Fruit fly (Drosophila melanogaster) ovary, adult (tissue): ENCODE results near the gene Cpr65Az.
"Not testable (repeated sequence)": the region's sequence is repeated elsewhere in the genome, so short reads cannot be mapped to it uniquely, and the experiment has no call there.

Source experiments
- CG17801 ChIP-seq: fragments of 200-800 bp; optimal IDR thresholded peaks from 2 replicates; lab custom pipeline; 2019; ENCODE audit warnings: missing biosample characterization, mild to moderate bottlenecking, missing genetic modification characterization, moderate library complexity; ENCODE audit not compliant: partially characterized antibody

The Cpr65Az gene

dm6 chr3L:6140771-6141472, 19.7 kb upstream of the Cpr65Az start:
- TF ChIP-seq CG17801, result no peak

DNA sequence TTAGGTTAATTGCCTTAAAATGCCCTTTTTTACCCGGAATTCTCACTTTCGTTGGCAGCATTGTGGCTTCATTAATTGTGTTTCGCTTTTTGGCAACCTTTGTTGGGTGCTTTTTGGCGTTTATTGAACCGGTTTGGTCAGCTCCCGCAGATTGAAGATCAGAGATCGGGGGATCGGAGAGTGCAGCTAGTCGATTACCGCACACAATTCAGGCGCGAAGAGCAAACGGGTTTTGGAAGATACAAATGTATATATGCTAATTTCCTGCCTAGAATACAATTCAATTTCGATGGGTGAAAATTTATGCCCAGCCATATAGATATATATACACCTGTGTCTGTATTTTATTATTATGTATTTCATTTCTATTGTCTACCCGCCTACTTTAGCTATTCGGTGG, 19.1 kb upstream of the Cpr65Az start:
- no peak for TF ChIP-seq CG17801

- no peak for TF ChIP-seq CG17801
Measured at dm6 chr3L:6142313-6142712, 18.3 kb upstream of the Cpr65Az start, which contains the start of gene Cpr65Aw. Cpr65Aw (minus strand) TSS chr3L:6142413.

dm6 chr3L:6143188-6143755, 17.3 kb upstream of the Cpr65Az start, which contains the start of gene Lcp65Ad:
Lcp65Ad (plus strand) TSS chr3L:6143395.
- TF ChIP-seq CG17801, result no peak

DNA sequence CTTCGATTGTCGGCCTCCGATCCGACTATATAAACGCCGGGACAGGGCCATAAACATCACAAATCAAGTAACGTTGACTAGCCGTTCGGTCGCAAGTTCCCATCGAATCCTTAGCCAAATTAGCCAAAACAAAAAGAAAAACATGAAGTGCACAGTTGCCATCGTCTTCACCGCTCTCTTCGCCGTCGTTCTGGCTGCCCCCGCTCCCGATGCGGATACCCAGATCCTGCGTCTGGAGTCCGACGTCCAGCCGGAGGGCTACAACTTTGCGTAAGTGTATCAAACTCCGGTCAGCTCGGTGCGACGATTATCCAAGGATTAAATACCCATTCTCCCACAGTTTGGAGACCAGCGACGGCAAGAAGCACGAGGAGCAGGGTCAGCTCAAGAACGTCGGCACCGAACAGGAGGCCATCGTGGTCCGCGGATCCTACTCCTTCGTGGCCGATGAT, 15.8 kb upstream of the Cpr65Az start, which contains the start of gene Lcp65Ac:
Gene Lcp65Ac (plus strand): TSS at position 51 of the 452 bp plus-strand sequence.
- no peak for TF ChIP-seq CG17801

- not testable (repeated sequence) for TF ChIP-seq CG17801
Measured at dm6 chr3L:6146374-6146773, 14.2 kb upstream of the Cpr65Az start, which contains the start of gene Lcp65Ab2. Lcp65Ab2 (plus strand) TSS chr3L:6146674.

DNA sequence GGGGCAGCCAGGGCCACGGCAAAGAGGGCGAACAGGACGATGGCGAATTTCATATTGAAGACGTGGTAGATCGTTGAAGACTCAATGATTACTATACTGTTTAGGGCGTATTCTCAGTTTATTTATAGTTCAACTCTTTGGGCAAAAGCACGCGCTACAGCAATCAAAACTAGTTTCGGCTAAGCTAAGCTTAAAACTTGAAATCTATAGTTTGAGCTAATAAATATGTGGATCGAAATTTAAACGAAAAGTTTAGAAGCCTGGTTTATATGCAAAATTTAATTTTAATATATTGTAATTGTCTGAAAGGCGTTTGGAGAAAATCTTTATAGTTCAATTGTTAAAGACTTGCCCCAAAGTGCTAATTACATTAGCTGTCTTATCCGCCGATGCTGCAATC, 12.7 kb upstream of the Cpr65Az start, which contains the start of gene Cpr65Ax1:
Gene Cpr65Ax1 (minus strand): TSS at position 101 of the 400 bp plus-strand sequence.
- not testable (repeated sequence) for TF ChIP-seq CG17801

DNA sequence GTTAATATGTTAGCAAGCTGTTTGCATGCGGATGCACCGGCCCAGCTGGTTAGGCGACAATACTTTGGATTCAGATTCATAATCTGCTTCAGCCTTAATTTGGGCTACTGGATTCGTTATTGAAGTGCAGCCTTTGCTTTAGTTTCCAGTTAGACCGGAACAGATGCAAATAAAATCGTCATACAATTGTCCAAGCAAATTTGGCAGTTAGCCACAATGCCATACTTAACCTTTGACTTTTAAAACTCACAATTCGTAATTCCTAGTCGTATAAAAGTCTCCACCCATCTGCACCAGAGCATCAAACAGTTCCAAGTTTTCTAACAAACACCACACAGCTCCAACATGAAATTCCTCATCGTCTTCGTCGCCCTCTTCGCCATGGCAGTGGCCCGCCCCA, 11.4 kb upstream of the Cpr65Az start, which contains the start of gene Lcp65Ab1:
Gene Lcp65Ab1 (plus strand): TSS at position 301 of the 400 bp plus-strand sequence.
- not testable (repeated sequence) for TF ChIP-seq CG17801

DNA sequence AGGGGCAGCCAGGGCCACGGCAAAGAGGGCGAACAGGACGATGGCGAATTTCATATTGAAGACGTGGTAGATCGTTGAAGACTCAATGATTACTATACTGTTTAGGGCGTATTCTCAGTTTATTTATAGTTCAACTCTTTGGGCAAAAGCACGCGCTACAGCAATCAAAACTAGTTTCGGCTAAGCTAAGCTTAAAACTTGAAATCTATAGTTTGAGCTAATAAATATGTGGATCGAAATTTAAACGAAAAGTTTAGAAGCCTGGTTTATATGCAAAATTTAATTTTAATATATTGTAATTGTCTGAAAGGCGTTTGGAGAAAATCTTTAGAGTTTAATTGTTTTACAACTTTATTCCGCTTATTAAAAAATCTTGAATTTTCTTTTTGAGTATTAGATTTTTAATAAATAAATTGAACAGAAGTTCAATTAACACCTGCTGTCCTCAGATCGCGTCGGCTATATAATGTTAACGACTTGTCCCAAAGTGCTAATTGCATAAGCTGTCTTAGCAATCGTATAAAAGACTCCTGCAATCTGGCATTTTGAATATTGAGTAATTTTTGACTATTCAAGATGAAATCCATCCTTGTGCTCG, 9.8 kb upstream of the Cpr65Az start, which contains the start of the genes Cpr65Ax2 and Lcp65Aa:
Gene Cpr65Ax2 (minus strand): TSS at position 101 of the 598 bp plus-strand sequence.
Gene Lcp65Aa (plus strand): TSS at position 548 of the 598 bp plus-strand sequence.
- TF ChIP-seq CG17801, result not testable (repeated sequence)

dm6 chr3L:6152531-6152930, 8.1 kb upstream of the Cpr65Az start, which contains the start of gene Acp65Aa:
Acp65Aa (minus strand) TSS chr3L:6152745.
- TF ChIP-seq CG17801, result no peak

- no peak for TF ChIP-seq CG17801
Measured at dm6 chr3L:6154951-6155394, 5.6 kb upstream of the Cpr65Az start.

- TF ChIP-seq CG17801, result no peak
Measured at dm6 chr3L:6157327-6158032, 3.1 kb upstream of the Cpr65Az start, which contains the start of gene CG13297. CG13297 (minus strand) TSS chr3L:6157377.

dm6 chr3L:6158530-6158929, 2.1 kb upstream of the Cpr65Az start, which contains the start of gene Cpr65Ay:
Cpr65Ay (minus strand) TSS chr3L:6158630.
- no peak for TF ChIP-seq CG17801

DNA sequence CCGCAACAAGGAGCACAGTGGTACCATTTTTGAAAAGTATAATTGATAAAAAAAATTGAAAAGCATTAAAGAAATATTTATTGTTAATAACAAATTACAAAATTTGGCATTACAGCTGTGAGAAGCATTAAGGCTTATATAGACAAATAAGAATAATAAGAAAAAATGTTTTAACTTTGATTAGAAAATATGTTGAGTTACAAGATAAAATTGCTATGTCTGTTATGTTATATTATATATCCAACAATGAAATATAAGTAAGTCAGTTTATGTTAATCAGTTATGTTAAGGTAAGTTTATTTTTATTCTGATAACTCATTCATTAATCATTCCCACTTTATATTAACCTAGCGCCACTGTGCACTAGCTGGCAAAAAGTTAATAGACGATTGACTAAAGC, 751 bp upstream of the Cpr65Az start:
- no peak for TF ChIP-seq CG17801

DNA sequence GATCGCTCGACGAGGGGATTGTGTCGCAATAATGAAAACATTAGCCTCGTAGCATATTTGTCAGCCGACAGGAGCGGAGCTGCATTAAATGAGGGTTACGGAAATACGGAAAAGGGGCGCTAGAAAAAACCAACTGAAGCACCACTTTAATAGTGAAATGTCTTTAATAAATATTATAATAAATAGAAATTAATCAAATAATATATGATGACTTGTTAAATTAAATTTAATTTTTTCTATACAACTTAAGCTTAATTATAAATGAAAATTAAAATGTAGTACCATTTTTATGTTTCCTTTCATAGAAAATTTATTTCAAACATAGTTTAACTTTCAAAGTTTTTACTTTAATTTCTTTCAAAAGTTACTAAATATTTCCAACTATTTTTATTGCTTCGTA, 1.4 kb downstream of the Cpr65Az start:
- TF ChIP-seq CG17801, result no peak
